Fruit fly (Drosophila melanogaster): ENCODE results near the gene Surf6.

Surf6 gene

DNA sequence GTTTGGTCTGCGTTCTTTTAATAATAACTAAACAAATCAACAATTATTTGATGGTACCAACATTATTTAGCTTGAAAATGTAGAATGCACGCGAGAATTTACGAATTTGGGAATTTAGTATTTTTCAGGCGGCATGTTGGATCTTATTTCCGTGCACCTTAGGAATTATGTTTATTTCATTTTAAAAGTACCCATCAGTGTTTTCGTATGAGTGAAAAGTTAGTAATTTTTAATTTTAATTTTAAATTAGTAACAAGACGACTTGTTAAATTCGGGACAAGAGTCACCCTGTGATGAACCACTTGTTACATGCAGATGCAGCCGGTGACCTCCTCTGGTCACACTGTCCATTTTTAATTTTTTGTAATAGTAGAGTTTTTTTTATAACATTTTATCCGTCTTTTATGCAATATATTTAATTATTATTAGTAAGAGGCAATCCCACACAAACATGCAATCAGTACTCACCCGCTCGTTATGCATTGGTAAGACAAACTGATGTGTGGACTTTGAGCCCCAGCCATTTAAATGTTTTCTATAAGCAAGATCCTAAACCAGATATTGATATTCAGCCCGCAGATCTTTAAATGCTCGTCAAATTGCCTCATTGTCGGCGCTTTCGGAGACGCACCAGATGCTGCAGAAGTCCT is 27.1 kb downstream of the Surf6 start, which contains the start of the genes CG17186 and Arc42 (continued):
- TF ChIP-seq fu2 (GFP tag; optimal IDR thresholded peaks at IDR 0.05) (no peak), CG12659 (GFP tag; optimal IDR thresholded peaks at IDR 0.05) (peak; percentile 67), CG10543 (GFP tag; optimal IDR thresholded peaks at IDR 0.05) (no peak), MTF-1 (GFP tag; optimal IDR thresholded peaks at IDR 0.05; ENCODE audit: borderline replicate concordance) (no peak), rib (GFP tag; IDR thresholded peaks at IDR 0.05) (no peak), CG13775 (GFP tag; optimal IDR thresholded peaks at IDR 0.05) (peak; percentile 19), stwl (tag; optimal IDR thresholded peaks at IDR 0.05) (peak; percentile 49), chn (GFP tag; optimal IDR thresholded peaks at IDR 0.05) (no peak), CG10274 (GFP tag; optimal IDR thresholded peaks at IDR 0.05) (no peak), Myb (GFP tag; optimal IDR thresholded peaks at IDR 0.05) (peak; percentile 8), HmgD (GFP tag; optimal IDR thresholded peaks at IDR 0.05) (no peak), Ets65A (GFP tag) (no peak), CG8388 (GFP tag; optimal IDR thresholded peaks at IDR 0.05) (peak; percentile 19), CG10565 (GFP tag; optimal IDR thresholded peaks at IDR 0.05) (no peak), Tbp (GFP tag; optimal IDR thresholded peaks at IDR 0.05) (no peak), CG5180 (GFP tag; optimal IDR thresholded peaks at IDR 0.05) (no peak), hb (GFP tag; IDR thresholded peaks at IDR 0.05; ENCODE audit: partially characterized antibody) (no peak), Sox102F (GFP tag; optimal IDR thresholded peaks at IDR 0.05) (no peak), Hmr (GFP tag; optimal IDR thresholded peaks at IDR 0.05) (peak; percentile 42), E2f1 (GFP tag; IDR thresholded peaks at IDR 0.05) (no peak), CG15601 (tag; optimal IDR thresholded peaks at IDR 0.05) (peak; percentile 44), bsh (GFP tag; optimal IDR thresholded peaks at IDR 0.05) (peak; percentile 3 to 67), CG7928 (GFP tag; optimal IDR thresholded peaks at IDR 0.05) (peak; percentile 10), CG15073 (GFP tag; optimal IDR thresholded peaks at IDR 0.05) (no peak), Abd-B (GFP tag; optimal IDR thresholded peaks at IDR 0.05) (peak; percentile 27), CG12744 (GFP tag; optimal IDR thresholded peaks at IDR 0.05) (peak; percentile 1), CG12942 (GFP tag; optimal IDR thresholded peaks at IDR 0.05) (no peak), CG10654 (GFP tag; optimal IDR thresholded peaks at IDR 0.05) (peak; percentile 28), Ets97D (GFP tag; optimal IDR thresholded peaks at IDR 0.05) (peak; percentile 47), CG12155 (GFP tag; optimal IDR thresholded peaks at IDR 0.05) (peak; percentile 6), Stat92E (GFP tag; optimal IDR thresholded peaks at IDR 0.05) (peak in 1 of 3 experiments; percentile 24), CG10267 (tag; optimal IDR thresholded peaks at IDR 0.05) (peak; percentile 30), CG10147 (GFP tag; optimal IDR thresholded peaks at IDR 0.05) (peak; percentile 10), Bteb2 (GFP tag; optimal IDR thresholded peaks at IDR 0.05) (peak; percentile 4), Six4 (GFP tag; optimal IDR thresholded peaks at IDR 0.05) (peak; percentile 3), abd-A (tag; optimal IDR thresholded peaks at IDR 0.05) (no peak), Dp (GFP tag; optimal IDR thresholded peaks at IDR 0.05) (peak; percentile 76), Sin3A (optimal IDR thresholded peaks at IDR 0.05) (peak; percentile 34), CG8924 (tag; optimal IDR thresholded peaks at IDR 0.05) (peak; percentile 55), NfI (GFP tag; optimal IDR thresholded peaks at IDR 0.05) (peak; percentile 33), CG18764 (GFP tag; optimal IDR thresholded peaks at IDR 0.05) (peak; percentile 14), CG6791 (GFP tag; IDR thresholded peaks at IDR 0.05; ENCODE audit: partially characterized antibody) (0 out of 3 replicates have a peak, but pooled peaks have one; percentile 42), tup (GFP tag; optimal IDR thresholded peaks at IDR 0.05) (no peak), CG11560 (tag; IDR thresholded peaks at IDR 0.05) (no peak), Lpt (GFP tag; optimal IDR thresholded peaks at IDR 0.05) (no peak), Dek (tag; optimal IDR thresholded peaks at IDR 0.05) (no peak), CG2120 (GFP tag; optimal IDR thresholded peaks at IDR 0.05) (peak; percentile 46), CG17361 (GFP tag; IDR thresholded peaks at IDR 0.05) (peak; percentile 31; the same call in 1 of the 3 replicates), CG9932 (GFP tag; IDR thresholded peaks at IDR 0.05) (no peak)
